Worm (Caenorhabditis elegans) whole organism, L2 larva: ENCODE results near the gene Y54G2A.16.

Source experiments
- C34F6.9 ChIP-seq: fragments of 150-350 bp; optimal IDR thresholded peaks from 2 replicates; lab custom pipeline; 2014; ENCODE audit warnings: missing biosample characterization, missing genetic modification characterization
- F13H6.1 ChIP-seq: sonication (generic microtip); optimal IDR thresholded peaks from 2 replicates; lab custom pipeline; 2016; ENCODE audit warnings: missing genetic modification characterization, missing compliant biosample characterization
- R02D3.7 ChIP-seq: fragments of 150-350 bp; optimal IDR thresholded peaks from 2 replicates; lab custom pipeline; 2014; ENCODE audit warnings: missing biosample characterization, missing genetic modification characterization
- Y55F3AM.14 ChIP-seq: fragments of 200-800 bp; sonication (Bioruptor generic); optimal IDR thresholded peaks from 2 replicates; lab custom pipeline; 2018; ENCODE audit warnings: mild to moderate bottlenecking, missing genetic modification characterization, missing compliant biosample characterization
- alr-1 ChIP-seq: fragments of 150-350 bp; optimal IDR thresholded peaks from 2 replicates; lab custom pipeline; 2014; ENCODE audit warnings: missing biosample characterization, missing genetic modification characterization
- ama-1 ChIP-seq: fragments of 150-350 bp; optimal IDR thresholded peaks from 2 replicates; lab custom pipeline; 2018; ENCODE audit warnings: inconsistent platforms
- blmp-1 ChIP-seq: sonication (generic microtip); optimal IDR thresholded peaks from 2 replicates; lab custom pipeline; 2017; ENCODE audit warnings: missing genetic modification characterization, mild to moderate bottlenecking, missing compliant biosample characterization, antibody characterized with exemption, moderate library complexity; ENCODE audit not compliant: insufficient read depth
- ceh-82 ChIP-seq: fragments of 150-350 bp; optimal IDR thresholded peaks from 2 replicates; lab custom pipeline; 2014; ENCODE audit warnings: missing biosample characterization, missing genetic modification characterization
- crh-2 ChIP-seq: sonication (generic microtip); optimal IDR thresholded peaks from 2 replicates; lab custom pipeline; 2017; ENCODE audit warnings: missing biosample characterization, missing genetic modification characterization
- egl-27 ChIP-seq: sonication (generic microtip); optimal IDR thresholded peaks from 3 replicates; lab custom pipeline; 2017; ENCODE audit warnings: missing biosample characterization, missing genetic modification reagents, missing genetic modification characterization
- fos-1 ChIP-seq: fragments of 150-350 bp; optimal IDR thresholded peaks from 2 replicates; lab custom pipeline; 2014; ENCODE audit warnings: missing biosample characterization, missing genetic modification characterization
- gmeb-1 ChIP-seq: fragments of 150-350 bp; optimal IDR thresholded peaks from 2 replicates; lab custom pipeline; 2014; ENCODE audit warnings: missing biosample characterization, missing genetic modification characterization
- lin-11 ChIP-seq: fragments of 150-350 bp; sonication (generic microtip); optimal IDR thresholded peaks from 2 replicates; lab custom pipeline; 2014; ENCODE audit warnings: missing biosample characterization, missing genetic modification characterization, inconsistent platforms, mixed read lengths
- lin-13 ChIP-seq: fragments of 150-350 bp; optimal IDR thresholded peaks from 2 replicates; lab custom pipeline; 2014; ENCODE audit warnings: missing biosample characterization, missing genetic modification reagents, missing genetic modification characterization
- lsy-2 ChIP-seq, 2 experiments: fragments of 150-350 bp in 1 of 2; sonication (generic microtip) in 1 of 2; optimal IDR thresholded peaks; 2 replicates each; lab custom pipeline; 2014 to 2017; ENCODE audit warnings: missing biosample characterization in 2 of 2, missing genetic modification characterization in 2 of 2
- mab-5 ChIP-seq: fragments of 150-350 bp; optimal IDR thresholded peaks from 2 replicates; lab custom pipeline; 2014; ENCODE audit warnings: missing biosample characterization, missing genetic modification characterization
- mdl-1 ChIP-seq, 2 experiments: fragments of 150-350 bp in 1 of 2; sonication (generic microtip) in 1 of 2; optimal IDR thresholded peaks; 2 replicates each; lab custom pipeline; 2017; ENCODE audit warnings: missing biosample characterization in 2 of 2, missing genetic modification characterization in 2 of 2
- nhr-129 ChIP-seq: fragments of 150-350 bp; optimal IDR thresholded peaks from 2 replicates; lab custom pipeline; 2014; ENCODE audit warnings: missing biosample characterization, missing genetic modification characterization
- nhr-21 ChIP-seq: fragments of 150-350 bp; optimal IDR thresholded peaks from 2 replicates; lab custom pipeline; 2014; ENCODE audit warnings: missing biosample characterization, missing genetic modification characterization
- nhr-23 ChIP-seq: fragments of 150-350 bp; optimal IDR thresholded peaks from 2 replicates; lab custom pipeline; 2014; ENCODE audit warnings: missing biosample characterization, missing genetic modification reagents, missing genetic modification characterization
- nhr-25 ChIP-seq: fragments of 150-350 bp; sonication (generic microtip); optimal IDR thresholded peaks from 3 replicates; lab custom pipeline; 2014; ENCODE audit warnings: missing biosample characterization, missing genetic modification characterization
- nhr-6 ChIP-seq: fragments of 150-350 bp; optimal IDR thresholded peaks from 2 replicates; lab custom pipeline; 2014; ENCODE audit warnings: missing biosample characterization, missing genetic modification characterization
- nhr-77 ChIP-seq: fragments of 150-350 bp; optimal IDR thresholded peaks from 2 replicates; lab custom pipeline; 2014; ENCODE audit warnings: missing biosample characterization, missing genetic modification characterization
- sem-4 ChIP-seq: fragments of 150-350 bp; optimal IDR thresholded peaks from 2 replicates; lab custom pipeline; 2014; ENCODE audit warnings: missing biosample characterization, missing genetic modification reagents, missing genetic modification characterization
- sma-9 ChIP-seq, 2 experiments: fragments of 150-350 bp in 1 of 2; sonication (generic microtip) in 1 of 2; optimal IDR thresholded peaks; 2 replicates each; lab custom pipeline; 2014 to 2016; ENCODE audit warnings: missing genetic modification characterization in 2 of 2, mild to moderate bottlenecking in 1 of 2, missing biosample characterization in 1 of 2, missing compliant biosample characterization in 1 of 2, missing genetic modification reagents in 1 of 2, moderate library complexity in 1 of 2
- snpc-4 ChIP-seq: fragments of 150-350 bp; optimal IDR thresholded peaks from 2 replicates; lab custom pipeline; 2014; ENCODE audit warnings: missing biosample characterization, missing genetic modification characterization
- unc-39 ChIP-seq: fragments of 150-350 bp; optimal IDR thresholded peaks from 2 replicates; lab custom pipeline; 2014; ENCODE audit warnings: missing biosample characterization, missing genetic modification characterization
- unc-55 ChIP-seq: fragments of 150-350 bp; sonication (generic microtip); optimal IDR thresholded peaks from 3 replicates; lab custom pipeline; 2014; ENCODE audit warnings: missing biosample characterization, missing genetic modification reagents, missing genetic modification characterization
- unc-62 ChIP-seq: fragments of 150-350 bp; optimal IDR thresholded peaks from 2 replicates; lab custom pipeline; 2014; ENCODE audit warnings: missing biosample characterization, missing genetic modification reagents, missing genetic modification characterization
- zag-1 ChIP-seq: fragments of 150-350 bp; optimal IDR thresholded peaks from 2 replicates; lab custom pipeline; 2014; ENCODE audit warnings: missing biosample characterization, missing genetic modification characterization
- ztf-1 ChIP-seq: fragments of 200-800 bp; sonication (Bioruptor generic); conservative IDR thresholded peaks from 2 replicates; pipeline ENCODE4 v1.3.6; 2022; ENCODE audit warnings: missing genetic modification characterization, missing compliant biosample characterization
- ztf-11 ChIP-seq: sonication (generic microtip); optimal IDR thresholded peaks from 2 replicates; lab custom pipeline; 2017; ENCODE audit warnings: missing biosample characterization, missing genetic modification characterization
- ztf-4 ChIP-seq: fragments of 150-350 bp; optimal IDR thresholded peaks from 2 replicates; lab custom pipeline; 2014; ENCODE audit warnings: missing biosample characterization, missing genetic modification characterization

Gene Y54G2A.16

ce11 chrIV:2892787-2893485 is 28.3 kb upstream of the Y54G2A.16 start:
- no peak for TF ChIP-seq gmeb-1
- TF ChIP-seq lsy-2 (tag; optimal IDR thresholded peaks at IDR 0.05; lab: Kevin White, UChicago), result no peak
- no peak for TF ChIP-seq R02D3.7
- no peak for TF ChIP-seq ztf-4 (tag; lab: Kevin White, UChicago)
- TF ChIP-seq unc-62 (GFP tag; lab: Kevin White, UChicago), result no peak
- TF ChIP-seq ztf-1 (GFP tag; lab: Robert Waterston, UW), result no peak
- no peak for TF ChIP-seq nhr-77 (tag; lab: Kevin White, UChicago)
- TF ChIP-seq nhr-21 (tag; lab: Kevin White, UChicago), result no peak
- TF ChIP-seq sem-4, result no peak
- no peak for TF ChIP-seq lin-11 (tag; lab: Kevin White, UChicago)
- TF ChIP-seq unc-39, result no peak
- TF ChIP-seq mab-5 (tag; lab: Kevin White, UChicago), result no peak
- no peak for TF ChIP-seq zag-1

- TF ChIP-seq ztf-1 (GFP tag; lab: Robert Waterston, UW) (no peak), mdl-1 (tag; optimal IDR thresholded peaks at IDR 0.05; lab: Kevin White, UChicago) (no peak), nhr-77 (tag; lab: Kevin White, UChicago) (no peak), ceh-82 (tag; lab: Kevin White, UChicago) (no peak), blmp-1 (tag; lab: Kevin White, UChicago) (no peak), C34F6.9 (tag; lab: Kevin White, UChicago) (peak; percentile 15)
Measured at ce11 chrIV:2892395-2892786, 27.7 kb upstream of the Y54G2A.16 start, which contains the start of gene Y54G2A.18. Gene Y54G2A.18, minus strand, starts transcription at chrIV:2892495.

- TF ChIP-seq nhr-23 (tag; lab: Kevin White, UChicago) (no peak), Y55F3AM.14 (GFP tag; lab: Kevin White, UChicago) (no peak), egl-27 (tag; lab: Kevin White, UChicago) (no peak)
Measured at ce11 chrIV:2891535-2892233, 27.0 kb upstream of the Y54G2A.16 start.

ce11 chrIV:2890401-2890952 is 25.8 kb upstream of the Y54G2A.16 start, which contains the start of the genes nprt-1 and dib-1:
Gene nprt-1, minus strand, starts transcription at chrIV:2890451.
Gene dib-1, plus strand, starts transcription at chrIV:2890882.
- TF ChIP-seq blmp-1 (tag; lab: Kevin White, UChicago) (no peak), ztf-4 (tag; lab: Kevin White, UChicago) (no peak), crh-2 (peak; percentile 64), nhr-6 (peak; percentile 12), egl-27 (tag; lab: Kevin White, UChicago) (no peak), R02D3.7 (no peak), sem-4 (no peak), zag-1 (no peak), ama-1 (lab: Kevin White, UChicago) (no peak), gmeb-1 (peak; percentile 86), lsy-2 (tag; optimal IDR thresholded peaks at IDR 0.05; lab: Kevin White, UChicago) (peak; percentile 52 to 79), nhr-25 (tag; lab: Kevin White, UChicago) (peak; percentile 35), lin-13 (GFP tag; lab: Kevin White, UChicago) (peak; percentile 73), alr-1 (tag; lab: Kevin White, UChicago) (no peak), F13H6.1 (no peak), fos-1 (tag; lab: Kevin White, UChicago) (peak; percentile 3), C34F6.9 (tag; lab: Kevin White, UChicago) (peak; percentile 71), unc-55 (GFP tag; lab: Kevin White, UChicago) (peak; percentile 87), snpc-4 (no peak), nhr-129 (tag; lab: Kevin White, UChicago) (peak; percentile 64), nhr-21 (tag; lab: Kevin White, UChicago) (peak; percentile 7), mdl-1 (tag; optimal IDR thresholded peaks at IDR 0.05; lab: Kevin White, UChicago) (no peak), ztf-11 (tag; lab: Kevin White, UChicago) (no peak), sma-9 (GFP tag; optimal IDR thresholded peaks at IDR 0.05; lab: Kevin White, UChicago) (peak; percentile 21), sma-9 (tag; optimal IDR thresholded peaks at IDR 0.05; lab: Kevin White, UChicago) (no peak)
